Fruit fly (Drosophila melanogaster) whole organism, embryonic: Measurements from ENCODE around the gene bun.

Experiments
- Atf3 ChIP-seq: fragments of 200-800 bp; sonication (Bioruptor generic); optimal IDR thresholded peaks from 3 replicates; lab custom pipeline; 2016; ENCODE audit warnings: missing biosample characterization, missing genetic modification characterization
- Atf6 ChIP-seq: fragments of 200-800 bp; sonication (Bioruptor generic); IDR thresholded peaks from 2 replicates; pipeline ENCODE4 v1.3.6; 2022; ENCODE audit warnings: missing biosample characterization, missing genetic modification characterization
- Bteb2 ChIP-seq: fragments of 200-800 bp; sonication (Bioruptor generic); optimal IDR thresholded peaks from 2 replicates; lab custom pipeline; 2016; ENCODE audit warnings: missing biosample characterization, missing genetic modification characterization
- C15 ChIP-seq: fragments of 200-800 bp; sonication (Bioruptor generic); IDR thresholded peaks from 3 replicates; pipeline ENCODE4 v1.3.6; 2022; ENCODE audit warnings: missing biosample characterization, missing genetic modification characterization
- CG1024 ChIP-seq: fragments of 200-800 bp; sonication (Bioruptor generic); IDR thresholded peaks from 2 replicates; pipeline ENCODE4 v1.3.6; 2022; ENCODE audit warnings: missing biosample characterization, missing genetic modification characterization
- CG10274 ChIP-seq: fragments of 200-800 bp; sonication (Bioruptor generic); optimal IDR thresholded peaks from 3 replicates; lab custom pipeline; 2017; ENCODE audit warnings: missing biosample characterization, mild to moderate bottlenecking, missing genetic modification characterization
- CG10431 ChIP-seq: fragments of 200-800 bp; sonication (Bioruptor generic); optimal IDR thresholded peaks from 3 replicates; lab custom pipeline; 2018; ENCODE audit warnings: missing biosample characterization, mild to moderate bottlenecking, missing genetic modification characterization
- CG10462 ChIP-seq: fragments of 200-800 bp; sonication (Bioruptor generic); optimal IDR thresholded peaks from 2 replicates; lab custom pipeline; 2016; ENCODE audit warnings: missing biosample characterization, missing genetic modification characterization
- CG10654 ChIP-seq: fragments of 200-800 bp; sonication (Bioruptor generic); optimal IDR thresholded peaks from 2 replicates; lab custom pipeline; 2016; ENCODE audit warnings: missing biosample characterization, missing genetic modification characterization
- CG11456 ChIP-seq: fragments of 200-800 bp; sonication (Bioruptor generic); IDR thresholded peaks from 3 replicates; pipeline ENCODE4 v1.3.6; 2022; ENCODE audit warnings: missing biosample characterization, missing genetic modification characterization
- CG14014 ChIP-seq: fragments of 200-800 bp; sonication (Bioruptor generic); IDR thresholded peaks from 2 replicates; pipeline ENCODE4 v1.3.6; 2022; ENCODE audit warnings: missing biosample characterization, missing genetic modification characterization
- CG1792 ChIP-seq: fragments of 200-800 bp; sonication (Bioruptor generic); optimal IDR thresholded peaks from 2 replicates; lab custom pipeline; 2016; ENCODE audit warnings: missing biosample characterization, missing genetic modification characterization
- CG18619 ChIP-seq: fragments of 200-800 bp; sonication (Bioruptor generic); optimal IDR thresholded peaks from 3 replicates; lab custom pipeline; 2017; ENCODE audit warnings: missing biosample characterization, mild to moderate bottlenecking, missing genetic modification characterization
- CG30020 ChIP-seq: fragments of 200-800 bp; optimal IDR thresholded peaks from 2 replicates; lab custom pipeline; 2019; ENCODE audit warnings: missing biosample characterization, mild to moderate bottlenecking, missing genetic modification characterization, moderate library complexity
- CG3163 ChIP-seq: fragments of 200-800 bp; sonication (Bioruptor generic); optimal IDR thresholded peaks from 3 replicates; lab custom pipeline; 2016; ENCODE audit warnings: missing biosample characterization, missing genetic modification characterization
- CG34224 ChIP-seq: fragments of 200-800 bp; sonication (Bioruptor generic); IDR thresholded peaks from 3 replicates; pipeline ENCODE4 v1.3.6; 2022; ENCODE audit warnings: missing biosample characterization, missing genetic modification characterization; ENCODE audit not compliant: partially characterized antibody
- CG34376 ChIP-seq: fragments of 200-800 bp; sonication (Bioruptor generic); optimal IDR thresholded peaks from 2 replicates; lab custom pipeline; 2018; ENCODE audit warnings: missing biosample characterization, mild to moderate bottlenecking, missing genetic modification characterization
- CG6765 ChIP-seq: fragments of 200-800 bp; sonication (Bioruptor generic); optimal IDR thresholded peaks from 3 replicates; lab custom pipeline; 2017; ENCODE audit warnings: missing biosample characterization, mild to moderate bottlenecking, missing genetic modification characterization
- CG7357 ChIP-seq: fragments of 200-800 bp; sonication (Bioruptor generic); IDR thresholded peaks from 3 replicates; pipeline ENCODE4 v1.3.6; 2022; ENCODE audit warnings: missing biosample characterization, missing genetic modification characterization
- CG8281 ChIP-seq: fragments of 200-800 bp; sonication (Bioruptor generic); optimal IDR thresholded peaks from 2 replicates; lab custom pipeline; 2018; ENCODE audit warnings: missing biosample characterization, mild to moderate bottlenecking, missing genetic modification characterization, moderate library complexity
- CG8944 ChIP-seq: fragments of 200-800 bp; sonication (Bioruptor generic); optimal IDR thresholded peaks from 3 replicates; lab custom pipeline; 2016; ENCODE audit warnings: missing biosample characterization, missing genetic modification characterization
- CG9817 ChIP-seq: fragments of 200-800 bp; sonication (Bioruptor generic); optimal IDR thresholded peaks from 2 replicates; lab custom pipeline; 2018; ENCODE audit warnings: missing biosample characterization, mild to moderate bottlenecking, missing genetic modification characterization, moderate library complexity
- CG9876 ChIP-seq: fragments of 200-800 bp; sonication (Bioruptor generic); optimal IDR thresholded peaks from 2 replicates; lab custom pipeline; 2016; ENCODE audit warnings: missing biosample characterization, missing genetic modification characterization
- CHES-1-like ChIP-seq: fragments of 200-800 bp; sonication (Bioruptor generic); optimal IDR thresholded peaks from 2 replicates; lab custom pipeline; 2016; ENCODE audit warnings: missing biosample characterization, missing genetic modification characterization
- CkIIα-i1 ChIP-seq: fragments of 200-800 bp; sonication (Bioruptor generic); IDR thresholded peaks from 2 replicates; pipeline ENCODE4 v1.3.6; 2022; ENCODE audit warnings: missing biosample characterization, missing genetic modification characterization
- Dip2 ChIP-seq: fragments of 200-800 bp; sonication (Bioruptor generic); IDR thresholded peaks from 2 replicates; pipeline ENCODE4 v1.3.6; 2022; ENCODE audit warnings: missing biosample characterization, missing genetic modification characterization
- Dip3 ChIP-seq: fragments of 200-800 bp; sonication (Bioruptor generic); optimal IDR thresholded peaks from 3 replicates; lab custom pipeline; 2016; ENCODE audit warnings: missing biosample characterization, missing genetic modification characterization
- Dll ChIP-seq: fragments of 200-800 bp; sonication (Bioruptor generic); IDR thresholded peaks from 4 replicates; pipeline ENCODE4 v1.3.6; 2022; ENCODE audit warnings: missing biosample characterization, missing genetic modification characterization; ENCODE audit not compliant: partially characterized antibody
- H15 ChIP-seq: fragments of 200-800 bp; sonication (Bioruptor generic); IDR thresholded peaks from 3 replicates; pipeline ENCODE4 v1.3.6; 2022; ENCODE audit warnings: missing biosample characterization, missing genetic modification characterization
- HLHmδ ChIP-seq: fragments of 200-800 bp; sonication (Bioruptor generic); optimal IDR thresholded peaks from 2 replicates; lab custom pipeline; 2018; ENCODE audit warnings: missing biosample characterization, mild to moderate bottlenecking, missing genetic modification characterization, moderate library complexity
- Hr39 ChIP-seq: fragments of >200 bp; optimal IDR thresholded peaks from 2 replicates; lab custom pipeline; 2017
- Mad ChIP-seq: fragments of 200-800 bp; sonication (Bioruptor generic); optimal IDR thresholded peaks from 2 replicates; lab custom pipeline; 2016; ENCODE audit warnings: missing biosample characterization, missing genetic modification characterization
- NFAT ChIP-seq: fragments of 200-800 bp; sonication (Bioruptor generic); IDR thresholded peaks from 2 replicates; pipeline ENCODE4 v1.3.6; 2022; ENCODE audit warnings: missing biosample characterization, missing genetic modification characterization
- NK7.1 ChIP-seq: fragments of 200-800 bp; sonication (Bioruptor generic); optimal IDR thresholded peaks from 3 replicates; lab custom pipeline; 2016; ENCODE audit warnings: missing biosample characterization, missing genetic modification characterization
- Pdp1 ChIP-seq, 2 experiments: fragments of 200-800 bp; sonication (Bioruptor generic); optimal IDR thresholded peaks; 3 replicates each; lab custom pipeline; 2016; ENCODE audit warnings: missing biosample characterization in 2 of 2, missing genetic modification characterization in 2 of 2, mild to moderate bottlenecking in 1 of 2, moderate library complexity in 1 of 2
- al ChIP-seq: fragments of 200-800 bp; sonication (Bioruptor generic); IDR thresholded peaks from 2 replicates; pipeline ENCODE4 v1.3.6; 2022; ENCODE audit warnings: missing biosample characterization, missing genetic modification characterization
- bbx ChIP-seq: fragments of 200-800 bp; sonication (Bioruptor generic); IDR thresholded peaks from 2 replicates; pipeline ENCODE4 v1.3.6; 2022; ENCODE audit warnings: missing biosample characterization, missing genetic modification characterization; ENCODE audit not compliant: partially characterized antibody
- da ChIP-seq: fragments of 200-800 bp; sonication (Bioruptor generic); optimal IDR thresholded peaks from 2 replicates; lab custom pipeline; 2016; ENCODE audit warnings: missing biosample characterization, missing genetic modification characterization
- dm ChIP-seq: fragments of 200-800 bp; sonication (Bioruptor generic); optimal IDR thresholded peaks from 3 replicates; lab custom pipeline; 2016; ENCODE audit warnings: missing biosample characterization, missing genetic modification characterization
- ftz-f1 ChIP-seq: fragments of 200-800 bp; sonication (Bioruptor generic); optimal IDR thresholded peaks from 2 replicates; lab custom pipeline; 2016; ENCODE audit warnings: missing biosample characterization, missing genetic modification characterization
- gce ChIP-seq: fragments of 200-800 bp; sonication (Bioruptor generic); IDR thresholded peaks from 3 replicates; pipeline ENCODE4 v1.3.6; 2022; ENCODE audit warnings: missing biosample characterization, missing genetic modification characterization
- gcm2 ChIP-seq: fragments of 200-800 bp; sonication (Bioruptor generic); optimal IDR thresholded peaks from 2 replicates; lab custom pipeline; 2016; ENCODE audit warnings: missing biosample characterization, missing genetic modification characterization
- inv ChIP-seq: fragments of 200-800 bp; sonication (Bioruptor generic); IDR thresholded peaks from 2 replicates; pipeline ENCODE4 v1.3.6; 2022; ENCODE audit warnings: missing biosample characterization, missing genetic modification characterization; ENCODE audit not compliant: partially characterized antibody
- org-1 ChIP-seq: fragments of 200-800 bp; sonication (Bioruptor generic); optimal IDR thresholded peaks from 2 replicates; lab custom pipeline; 2017; ENCODE audit warnings: missing biosample characterization, missing genetic modification characterization
- p53 ChIP-seq: fragments of 200-800 bp; sonication (Bioruptor generic); optimal IDR thresholded peaks from 2 replicates; lab custom pipeline; 2016; ENCODE audit warnings: missing biosample characterization, missing genetic modification characterization
- pfk ChIP-seq: fragments of 200-800 bp; sonication (Bioruptor generic); optimal IDR thresholded peaks from 2 replicates; lab custom pipeline; 2018; ENCODE audit warnings: missing biosample characterization, mild to moderate bottlenecking, missing genetic modification characterization, moderate library complexity
- prd ChIP-seq, 3 experiments: fragments of >200 bp in 2 of 3; fragments of 200-800 bp in 1 of 3; sonication (Bioruptor generic) in 1 of 3; optimal IDR thresholded peaks in 2 of 3; IDR thresholded peaks in 1 of 3; 2 replicates in 2 of 3; 3 replicates in 1 of 3; pipeline versions ENCODE4 v1.3.6 to Lab custom; 2017 to 2022; ENCODE audit warnings: missing biosample characterization in 1 of 3, missing genetic modification characterization in 1 of 3
- ro ChIP-seq: fragments of 200-800 bp; sonication (Bioruptor generic); IDR thresholded peaks from 2 replicates; pipeline ENCODE4 v1.3.6; 2022; ENCODE audit warnings: missing biosample characterization, missing genetic modification characterization
- sisA ChIP-seq: fragments of 200-800 bp; sonication (Bioruptor generic); IDR thresholded peaks from 2 replicates; pipeline ENCODE4 v1.3.6; 2022; ENCODE audit warnings: missing biosample characterization, missing genetic modification characterization
- tll ChIP-seq, 2 experiments: fragments of 200-800 bp in 1 of 2; fragments of >200 bp in 1 of 2; sonication (Bioruptor generic) in 1 of 2; optimal IDR thresholded peaks; 2 replicates each; lab custom pipeline; 2017 to 2019; ENCODE audit warnings: missing biosample characterization in 2 of 2, missing genetic modification characterization in 2 of 2, mild to moderate bottlenecking in 1 of 2, moderate library complexity in 1 of 2
- wdn ChIP-seq: fragments of 200-800 bp; sonication (Bioruptor generic); IDR thresholded peaks from 2 replicates; pipeline ENCODE4 v1.3.6; 2022; ENCODE audit warnings: missing biosample characterization, missing genetic modification characterization
- zfh2 ChIP-seq: fragments of 200-800 bp; sonication (Bioruptor generic); optimal IDR thresholded peaks from 2 replicates; lab custom pipeline; 2016; ENCODE audit warnings: missing biosample characterization, missing genetic modification characterization

Gene bun

DNA sequence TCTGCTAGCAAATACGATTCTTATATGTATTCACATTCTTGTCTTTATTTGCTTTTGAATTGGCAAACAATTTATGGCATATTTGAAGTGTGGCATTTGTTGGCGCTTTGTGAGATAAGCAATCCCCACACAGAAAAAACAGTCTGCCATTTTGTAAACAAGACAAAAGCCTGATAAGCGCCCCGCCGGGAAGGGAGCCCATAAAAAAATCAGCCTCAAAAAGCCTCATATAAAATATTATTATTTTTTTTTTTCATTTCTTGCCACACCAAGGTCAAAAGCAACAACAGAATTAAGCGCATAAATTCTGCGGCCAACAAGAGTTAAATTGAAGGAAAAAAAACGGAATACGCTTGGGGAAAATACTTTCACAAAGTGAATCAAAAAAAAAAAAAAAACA is 71.1 kb downstream of the bun start (continued):
- peak in 1 of 2 experiments; percentile 39 for TF ChIP-seq Pdp1 (GFP tag; optimal IDR thresholded peaks at IDR 0.05; lab: Kevin White, UChicago)
- TF ChIP-seq CG1792 (GFP tag; lab: Kevin White, UChicago), result no peak
- TF ChIP-seq CHES-1-like (GFP tag; lab: Kevin White, UChicago), result no peak
- no peak for TF ChIP-seq dm (GFP tag; lab: Kevin White, UChicago)
- peak; percentile 10 for TF ChIP-seq pfk (GFP tag; lab: Kevin White, UChicago)
- no peak for TF ChIP-seq Atf3 (GFP tag; lab: Kevin White, UChicago)
- TF ChIP-seq p53 (GFP tag; lab: Kevin White, UChicago), result no peak
- TF ChIP-seq prd (optimal IDR thresholded peaks at IDR 0.05; lab: Kevin White, UChicago), result no peak
- TF ChIP-seq prd (GFP tag; IDR thresholded peaks at IDR 0.05; lab: Robert Waterston, UW), result no peak
- TF ChIP-seq tll (GFP tag; optimal IDR thresholded peaks at IDR 0.05; lab: Kevin White, UChicago), result no peak
- TF ChIP-seq CG30020 (tag; lab: Kevin White, UChicago), result no peak
- TF ChIP-seq CG8281 (tag; lab: Kevin White, UChicago), result peak; percentile 23
- TF ChIP-seq CG8944 (GFP tag; lab: Kevin White, UChicago), result no peak
- no peak for TF ChIP-seq CG1024 (GFP tag; lab: Robert Waterston, UW)
- no peak for TF ChIP-seq bbx (GFP tag; lab: Robert Waterston, UW)
- no peak for TF ChIP-seq NFAT
- no peak for TF ChIP-seq da
- TF ChIP-seq NK7.1 (GFP tag; lab: Kevin White, UChicago), result no peak
- TF ChIP-seq CG14014, result peak; percentile 24; the same call in 1 of the 2 replicates
- no peak for TF ChIP-seq CG9876
- no peak for TF ChIP-seq Bteb2 (GFP tag; lab: Kevin White, UChicago)
- no peak for TF ChIP-seq org-1 (GFP tag; lab: Kevin White, UChicago)
- TF ChIP-seq inv (GFP tag; lab: Robert Waterston, UW), result no peak
- TF ChIP-seq CG10654 (GFP tag; lab: Kevin White, UChicago), result no peak
- no peak for TF ChIP-seq gcm2 (GFP tag; lab: Kevin White, UChicago)
- TF ChIP-seq CG7357 (GFP tag; lab: Robert Waterston, UW), result no peak
- no peak for TF ChIP-seq CG6765 (GFP tag; lab: Kevin White, UChicago)
- peak; percentile 53; the same call in 1 of the 2 replicates for TF ChIP-seq Atf6 (GFP tag; lab: Robert Waterston, UW)
- no peak for TF ChIP-seq gce (GFP tag; lab: Robert Waterston, UW)
- TF ChIP-seq H15 (GFP tag; lab: Robert Waterston, UW), result no peak
- no peak for TF ChIP-seq ro (GFP tag; lab: Robert Waterston, UW)
- peak; percentile 73 for TF ChIP-seq ftz-f1 (GFP tag; lab: Kevin White, UChicago)
- no peak for TF ChIP-seq CG10274 (GFP tag; lab: Kevin White, UChicago)
- TF ChIP-seq al, result no peak
- no peak for TF ChIP-seq Dip3
- peak; percentile 73 for TF ChIP-seq CG34376 (GFP tag; lab: Kevin White, UChicago)
- no peak for TF ChIP-seq zfh2
- TF ChIP-seq C15 (GFP tag; lab: Robert Waterston, UW), result no peak
- TF ChIP-seq Dip2, result no peak
- TF ChIP-seq CG9817 (tag; lab: Kevin White, UChicago), result no peak
- TF ChIP-seq CG10462 (GFP tag; lab: Kevin White, UChicago), result no peak
- no peak for TF ChIP-seq CkIIα-i1 (GFP tag; lab: Robert Waterston, UW)
- no peak for TF ChIP-seq Mad
- TF ChIP-seq sisA (GFP tag; lab: Robert Waterston, UW), result no peak
- no peak for TF ChIP-seq Dll (GFP tag; lab: Robert Waterston, UW)
- TF ChIP-seq CG34224 (GFP tag; lab: Robert Waterston, UW), result no peak
- no peak for TF ChIP-seq CG10431 (GFP tag; lab: Kevin White, UChicago)
- no peak for TF ChIP-seq wdn (GFP tag; lab: Robert Waterston, UW)
- no peak for TF ChIP-seq CG11456 (GFP tag; lab: Robert Waterston, UW)
- TF ChIP-seq CG3163 (GFP tag; lab: Kevin White, UChicago), result no peak
- no peak for TF ChIP-seq HLHmδ (GFP tag; lab: Kevin White, UChicago)
- no peak for TF ChIP-seq Hr39 (lab: Kevin White, UChicago)
- peak; percentile 24 for TF ChIP-seq CG18619 (GFP tag; lab: Kevin White, UChicago)
